Fruit fly (Drosophila melanogaster): Measurements from ENCODE around the gene CG13689.

DNA sequence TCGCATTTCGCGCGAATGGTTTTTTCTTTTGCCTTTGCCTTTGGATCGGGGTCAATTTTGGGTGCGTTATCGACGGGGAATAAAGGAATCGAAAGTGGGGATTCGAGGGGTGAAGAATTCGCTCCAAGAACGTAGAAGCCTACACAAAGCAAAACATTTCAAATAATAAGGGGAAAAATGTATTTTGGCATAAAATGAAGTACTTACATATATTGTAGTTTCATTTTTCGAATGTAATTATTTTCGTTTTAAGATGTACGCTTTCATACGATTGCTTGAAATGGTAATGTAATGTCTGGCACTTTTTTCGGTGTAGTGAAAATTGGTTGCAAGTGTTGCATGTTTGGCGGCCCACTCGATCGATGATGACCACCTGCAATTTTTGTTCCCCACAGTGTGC lies 12.4 kb downstream of the CG13689 start:
- TF ChIP-seq h (optimal IDR thresholded peaks at IDR 0.05): no peak
- no peak for TF ChIP-seq psq (optimal IDR thresholded peaks at IDR 0.05)
